Fruit fly (Drosophila melanogaster) whole organism, prepupa: Measurements from ENCODE around the gene Tssk.

Source experiments
- Blimp-1 ChIP-seq: fragments of 200-800 bp; sonication (Bioruptor generic); optimal IDR thresholded peaks from 3 replicates; lab custom pipeline; 2017; ENCODE audit warnings: missing biosample characterization, missing genetic modification characterization, mild to moderate bottlenecking, moderate library complexity, missing genetic modification reagents
- CG10631 ChIP-seq: fragments of 200-800 bp; sonication (Bioruptor generic); optimal IDR thresholded peaks from 2 replicates; lab custom pipeline; 2016; ENCODE audit warnings: missing biosample characterization, missing genetic modification characterization
- CG10669 ChIP-seq: fragments of 200-800 bp; sonication (Bioruptor generic); optimal IDR thresholded peaks from 3 replicates; lab custom pipeline; 2018; ENCODE audit warnings: missing biosample characterization, mild to moderate bottlenecking, missing genetic modification characterization, moderate library complexity
- CG11294 ChIP-seq: fragments of 200-800 bp; sonication (Bioruptor generic); IDR thresholded peaks from 2 replicates; pipeline ENCODE4 v1.3.6; 2022; ENCODE audit warnings: missing biosample characterization, missing genetic modification characterization
- CG11762 ChIP-seq: fragments of 200-800 bp; sonication (Bioruptor generic); optimal IDR thresholded peaks from 3 replicates; lab custom pipeline; 2016; ENCODE audit warnings: missing biosample characterization, missing genetic modification characterization; ENCODE audit not compliant: insufficient read depth
- CG11902 ChIP-seq: fragments of 200-800 bp; sonication (Bioruptor generic); optimal IDR thresholded peaks from 3 replicates; lab custom pipeline; 2016; ENCODE audit warnings: missing biosample characterization, missing genetic modification characterization
- CG15336 ChIP-seq: fragments of 200-800 bp; sonication (Bioruptor generic); IDR thresholded peaks from 2 replicates; pipeline ENCODE4 v1.3.6; 2022; ENCODE audit warnings: missing biosample characterization, missing genetic modification characterization
- CG1621 ChIP-seq: fragments of 200-800 bp; sonication (Bioruptor generic); optimal IDR thresholded peaks from 3 replicates; lab custom pipeline; 2018; ENCODE audit warnings: missing biosample characterization, mild to moderate bottlenecking, missing genetic modification characterization
- CG16779 ChIP-seq: fragments of 200-800 bp; sonication (Bioruptor generic); optimal IDR thresholded peaks from 3 replicates; lab custom pipeline; 2017; ENCODE audit warnings: missing biosample characterization, mild to moderate bottlenecking, missing genetic modification characterization
- CG3032 ChIP-seq: fragments of 200-800 bp; optimal IDR thresholded peaks from 2 replicates; lab custom pipeline; 2019; ENCODE audit warnings: missing biosample characterization, mild to moderate bottlenecking, missing genetic modification characterization, moderate library complexity
- CG31627 ChIP-seq: fragments of 200-800 bp; sonication (Bioruptor generic); optimal IDR thresholded peaks from 3 replicates; lab custom pipeline; 2016; ENCODE audit warnings: missing biosample characterization, missing genetic modification characterization
- CG32006 ChIP-seq: fragments of 200-800 bp; sonication (Bioruptor generic); optimal IDR thresholded peaks from 3 replicates; lab custom pipeline; 2017; ENCODE audit warnings: missing biosample characterization, mild to moderate bottlenecking, missing genetic modification characterization
- CG34406 ChIP-seq: fragments of 200-800 bp; sonication (Bioruptor generic); optimal IDR thresholded peaks from 3 replicates; lab custom pipeline; 2016; ENCODE audit warnings: missing biosample characterization, missing genetic modification characterization
- CG3919 ChIP-seq: fragments of 200-800 bp; sonication (Bioruptor generic); optimal IDR thresholded peaks from 3 replicates; lab custom pipeline; 2016; ENCODE audit warnings: missing biosample characterization, missing genetic modification characterization
- CG4318 ChIP-seq: fragments of 200-800 bp; sonication (Bioruptor generic); optimal IDR thresholded peaks from 3 replicates; lab custom pipeline; 2017; ENCODE audit warnings: missing biosample characterization, mild to moderate bottlenecking, missing genetic modification characterization
- CG6163 ChIP-seq: fragments of 200-800 bp; sonication (Bioruptor generic); IDR thresholded peaks from 3 replicates; pipeline ENCODE4 v1.3.6; 2022; ENCODE audit warnings: missing biosample characterization, missing genetic modification characterization
- CG6276 ChIP-seq: fragments of 200-800 bp; sonication (Bioruptor generic); optimal IDR thresholded peaks from 2 replicates; lab custom pipeline; 2017; ENCODE audit warnings: missing biosample characterization, mild to moderate bottlenecking, missing genetic modification characterization
- CG6854 ChIP-seq: fragments of 200-800 bp; sonication (Bioruptor generic); optimal IDR thresholded peaks from 2 replicates; lab custom pipeline; 2017; ENCODE audit warnings: missing biosample characterization, mild to moderate bottlenecking, missing genetic modification characterization
- CG8119 ChIP-seq: fragments of 200-800 bp; sonication (Bioruptor generic); IDR thresholded peaks from 3 replicates; pipeline ENCODE4 v1.3.6; 2022; ENCODE audit warnings: missing biosample characterization, missing genetic modification characterization
- CG8319 ChIP-seq: fragments of 200-800 bp; sonication (Bioruptor generic); optimal IDR thresholded peaks from 3 replicates; lab custom pipeline; 2016; ENCODE audit warnings: missing biosample characterization, missing genetic modification characterization
- CG8632 ChIP-seq: fragments of 200-800 bp; sonication (Bioruptor generic); optimal IDR thresholded peaks from 3 replicates; lab custom pipeline; 2016; ENCODE audit warnings: missing biosample characterization, missing genetic modification characterization
- CG9139 ChIP-seq: fragments of 200-800 bp; sonication (Bioruptor generic); optimal IDR thresholded peaks from 3 replicates; lab custom pipeline; 2017; ENCODE audit warnings: missing biosample characterization, mild to moderate bottlenecking, missing genetic modification characterization
- Eip75B ChIP-seq: fragments of 200-800 bp; sonication (Bioruptor generic); optimal IDR thresholded peaks from 3 replicates; lab custom pipeline; 2016; ENCODE audit warnings: missing biosample characterization, missing genetic modification characterization
- Eip78C ChIP-seq: fragments of 200-800 bp; sonication (Bioruptor generic); peaks from one replicate; lab custom pipeline; 2016; ENCODE audit warnings: missing biosample characterization, missing genetic modification characterization
- Ets21C ChIP-seq: fragments of 200-800 bp; sonication (Bioruptor generic); optimal IDR thresholded peaks from 3 replicates; lab custom pipeline; 2016; ENCODE audit warnings: missing biosample characterization, missing genetic modification characterization
- Gug ChIP-seq: fragments of 200-800 bp; sonication (Bioruptor generic); IDR thresholded peaks from 2 replicates; pipeline ENCODE4 v1.3.6; 2022; ENCODE audit warnings: missing biosample characterization, missing genetic modification characterization
- Hr38 ChIP-seq: sonication (Bioruptor generic); optimal IDR thresholded peaks from 2 replicates; lab custom pipeline; 2016; ENCODE audit warnings: missing biosample characterization, missing genetic modification characterization
- Hr39 ChIP-seq: fragments of 200-800 bp; sonication (Bioruptor generic); optimal IDR thresholded peaks from 2 replicates; lab custom pipeline; 2016; ENCODE audit warnings: missing biosample characterization, missing genetic modification characterization
- Hr4 ChIP-seq: fragments of 200-800 bp; sonication (Bioruptor generic); optimal IDR thresholded peaks from 3 replicates; lab custom pipeline; 2016; ENCODE audit warnings: missing biosample characterization, missing genetic modification characterization
- Lpt ChIP-seq: fragments of 200-800 bp; sonication (Bioruptor generic); optimal IDR thresholded peaks from 3 replicates; lab custom pipeline; 2016; ENCODE audit warnings: missing biosample characterization, missing genetic modification characterization
- Smox ChIP-seq: fragments of 200-800 bp; sonication (Bioruptor generic); optimal IDR thresholded peaks from 3 replicates; lab custom pipeline; 2016; ENCODE audit warnings: missing biosample characterization, missing genetic modification characterization
- Sox102F ChIP-seq: fragments of 200-800 bp; sonication (Bioruptor generic); optimal IDR thresholded peaks from 2 replicates; lab custom pipeline; 2016; ENCODE audit warnings: missing biosample characterization, mild to moderate bottlenecking, missing genetic modification characterization
- Sox14 ChIP-seq: fragments of 200-800 bp; sonication (Bioruptor generic); optimal IDR thresholded peaks from 3 replicates; lab custom pipeline; 2016; ENCODE audit warnings: missing biosample characterization, missing genetic modification characterization
- Sox15 ChIP-seq: fragments of 200-800 bp; sonication (Bioruptor generic); optimal IDR thresholded peaks from 3 replicates; lab custom pipeline; 2016; ENCODE audit warnings: missing biosample characterization, missing genetic modification characterization
- achi ChIP-seq: fragments of 200-800 bp; sonication (Bioruptor generic); optimal IDR thresholded peaks from 3 replicates; lab custom pipeline; 2016; ENCODE audit warnings: missing biosample characterization, missing genetic modification characterization
- acj6 ChIP-seq: fragments of 200-800 bp; sonication (Bioruptor generic); optimal IDR thresholded peaks from 3 replicates; lab custom pipeline; 2016; ENCODE audit warnings: missing biosample characterization, missing genetic modification characterization
- cyc ChIP-seq: fragments of 200-800 bp; sonication (Bioruptor generic); optimal IDR thresholded peaks from 3 replicates; lab custom pipeline; 2016; ENCODE audit warnings: missing biosample characterization, missing genetic modification characterization
- dac ChIP-seq: fragments of 200-800 bp; sonication (Bioruptor generic); optimal IDR thresholded peaks from 2 replicates; lab custom pipeline; 2017; ENCODE audit warnings: missing biosample characterization, mild to moderate bottlenecking, missing genetic modification characterization
- dsx ChIP-seq: fragments of 200-800 bp; optimal IDR thresholded peaks from 3 replicates; lab custom pipeline; 2019; ENCODE audit warnings: missing biosample characterization, mild to moderate bottlenecking, missing genetic modification characterization, moderate library complexity; ENCODE audit not compliant: poor library complexity, severe bottlenecking
- eg ChIP-seq: fragments of 200-800 bp; sonication (Bioruptor generic); IDR thresholded peaks from 3 replicates; pipeline ENCODE4 v1.3.6; 2022; ENCODE audit warnings: missing biosample characterization, missing genetic modification characterization
- esn ChIP-seq: fragments of 200-800 bp; sonication (Bioruptor generic); optimal IDR thresholded peaks from 2 replicates; lab custom pipeline; 2016; ENCODE audit warnings: missing biosample characterization, mild to moderate bottlenecking, missing genetic modification characterization, moderate library complexity
- fd85E ChIP-seq: fragments of 200-800 bp; sonication (Bioruptor generic); optimal IDR thresholded peaks from 3 replicates; lab custom pipeline; 2016; ENCODE audit warnings: missing biosample characterization, missing genetic modification characterization
- fkh ChIP-seq: fragments of 200-800 bp; sonication (Bioruptor generic); optimal IDR thresholded peaks from 3 replicates; lab custom pipeline; 2017; ENCODE audit warnings: missing biosample characterization, mild to moderate bottlenecking, missing genetic modification characterization, moderate library complexity
- lz ChIP-seq: fragments of 200-800 bp; sonication (Bioruptor generic); optimal IDR thresholded peaks from 3 replicates; lab custom pipeline; 2016; ENCODE audit warnings: missing biosample characterization, missing genetic modification characterization
- net ChIP-seq: fragments of 200-800 bp; sonication (Bioruptor generic); optimal IDR thresholded peaks from 3 replicates; lab custom pipeline; 2016; ENCODE audit warnings: missing biosample characterization, missing genetic modification characterization
- pdm3 ChIP-seq: fragments of 200-800 bp; sonication (Bioruptor generic); optimal IDR thresholded peaks from 3 replicates; lab custom pipeline; 2016; ENCODE audit warnings: missing biosample characterization, missing genetic modification characterization
- salr ChIP-seq, 2 experiments: fragments of 200-800 bp; sonication (Bioruptor generic); optimal IDR thresholded peaks; 3 replicates each; lab custom pipeline; 2016 to 2018; ENCODE audit warnings: missing biosample characterization in 2 of 2, missing genetic modification characterization in 2 of 2, mild to moderate bottlenecking in 1 of 2
- spab ChIP-seq: fragments of 200-800 bp; sonication (Bioruptor generic); optimal IDR thresholded peaks from 2 replicates; lab custom pipeline; 2017; ENCODE audit warnings: missing biosample characterization, mild to moderate bottlenecking, missing genetic modification characterization, missing genetic modification reagents
- ss ChIP-seq, 2 experiments: fragments of 200-800 bp; sonication (Bioruptor generic); optimal IDR thresholded peaks; 2 replicates in 1 of 2; 3 replicates in 1 of 2; lab custom pipeline; 2017 to 2018; ENCODE audit warnings: mild to moderate bottlenecking in 2 of 2, missing biosample characterization in 2 of 2, missing genetic modification characterization in 2 of 2, moderate library complexity in 1 of 2
- svp ChIP-seq: fragments of 200-800 bp; sonication (Bioruptor generic); peaks from one replicate; lab custom pipeline; 2016; ENCODE audit warnings: missing biosample characterization, missing genetic modification characterization
- vri ChIP-seq: fragments of 200-800 bp; sonication (Bioruptor generic); optimal IDR thresholded peaks from 3 replicates; lab custom pipeline; 2016; ENCODE audit warnings: missing biosample characterization, mild to moderate bottlenecking, missing genetic modification characterization

Tssk gene

dm6 chr3R:18583881-18584545, 14.5 kb upstream of the Tssk start:
- peak; percentile 89 for TF ChIP-seq svp (GFP tag; lab: Kevin White, UChicago)
- TF ChIP-seq spab (GFP tag; lab: Kevin White, UChicago), result peak; percentile 88
- TF ChIP-seq vri (GFP tag; lab: Kevin White, UChicago), result peak; percentile 72
- TF ChIP-seq dac (GFP tag; lab: Kevin White, UChicago), result peak; percentile 83
- TF ChIP-seq cyc (GFP tag; lab: Kevin White, UChicago), result peak; percentile 85
- TF ChIP-seq CG34406, result peak; percentile 84
- peak; percentile 87 for TF ChIP-seq achi (GFP tag; lab: Kevin White, UChicago)
- peak; percentile 76 for TF ChIP-seq Smox (GFP tag; lab: Kevin White, UChicago)
- TF ChIP-seq Eip78C (GFP tag; lab: Kevin White, UChicago), result peak; percentile 96
- peak; percentile 100 for TF ChIP-seq fkh (GFP tag; lab: Kevin White, UChicago)
- TF ChIP-seq CG11294 (GFP tag; lab: Robert Waterston, UW), result peak; percentile 81
- no peak for TF ChIP-seq CG6854
- peak; percentile 91 for TF ChIP-seq Sox14 (GFP tag; lab: Kevin White, UChicago)
- peak; percentile 27 for TF ChIP-seq Blimp-1
- peak; percentile 85 to 86 for TF ChIP-seq ss (GFP tag; optimal IDR thresholded peaks at IDR 0.05; lab: Kevin White, UChicago)
- TF ChIP-seq Eip75B (GFP tag; lab: Kevin White, UChicago), result peak; percentile 85
- TF ChIP-seq CG3032 (tag; lab: Kevin White, UChicago), result peak; percentile 91
- TF ChIP-seq salr (GFP tag; optimal IDR thresholded peaks at IDR 0.05; lab: Kevin White, UChicago), result peak; percentile 86 to 90
- TF ChIP-seq CG10669, result peak; percentile 94
- peak; percentile 88 for TF ChIP-seq Lpt (GFP tag; lab: Kevin White, UChicago)
- TF ChIP-seq CG10631 (GFP tag; lab: Kevin White, UChicago), result peak; percentile 89
- peak; percentile 87 for TF ChIP-seq CG6163 (GFP tag; lab: Robert Waterston, UW)
- peak; percentile 87 for TF ChIP-seq Gug (GFP tag; lab: Robert Waterston, UW)
- peak; percentile 74 for TF ChIP-seq CG11762
- peak; percentile 82 for TF ChIP-seq CG8319 (GFP tag; lab: Kevin White, UChicago)
- TF ChIP-seq CG31627, result peak; percentile 84
- peak; percentile 83 for TF ChIP-seq CG11902 (GFP tag; lab: Kevin White, UChicago)
- peak; percentile 94 for TF ChIP-seq pdm3 (GFP tag; lab: Kevin White, UChicago)
- TF ChIP-seq fd85E, result no peak
- peak; percentile 90 for TF ChIP-seq eg (GFP tag; lab: Robert Waterston, UW)
- TF ChIP-seq Ets21C (GFP tag; lab: Kevin White, UChicago), result peak; percentile 61
- peak; percentile 95 for TF ChIP-seq CG32006
- TF ChIP-seq net (GFP tag; lab: Kevin White, UChicago), result peak; percentile 94
- TF ChIP-seq Hr39, result peak; percentile 84
- peak; percentile 84 for TF ChIP-seq esn
- no peak for TF ChIP-seq Hr38 (GFP tag; lab: Kevin White, UChicago)
- peak; percentile 93 for TF ChIP-seq Hr4 (GFP tag; lab: Kevin White, UChicago)
- TF ChIP-seq dsx (GFP tag; lab: Kevin White, UChicago), result peak; percentile 84
- TF ChIP-seq CG8119 (GFP tag; lab: Robert Waterston, UW), result peak; percentile 92
- peak; percentile 88 for TF ChIP-seq CG1621
- peak; percentile 84 for TF ChIP-seq CG6276 (GFP tag; lab: Kevin White, UChicago)
- peak; percentile 84 for TF ChIP-seq Sox102F
- peak; percentile 82 for TF ChIP-seq Sox15 (GFP tag; lab: Kevin White, UChicago)
- TF ChIP-seq CG16779 (tag; lab: Kevin White, UChicago), result peak; percentile 86
- peak; percentile 84 for TF ChIP-seq CG4318 (GFP tag; lab: Kevin White, UChicago)
- peak; percentile 76 for TF ChIP-seq CG9139 (GFP tag; lab: Kevin White, UChicago)
- TF ChIP-seq CG8632 (GFP tag; lab: Kevin White, UChicago), result peak; percentile 78
- peak; percentile 85 for TF ChIP-seq lz (GFP tag; lab: Kevin White, UChicago)
- TF ChIP-seq CG15336 (GFP tag; lab: Robert Waterston, UW), result peak; percentile 90
- TF ChIP-seq CG3919 (GFP tag; lab: Kevin White, UChicago), result peak; percentile 94
- TF ChIP-seq acj6 (GFP tag; lab: Kevin White, UChicago), result peak; percentile 87
